Fruit fly (Drosophila melanogaster): ENCODE data around the gene HP1e.

DNA sequence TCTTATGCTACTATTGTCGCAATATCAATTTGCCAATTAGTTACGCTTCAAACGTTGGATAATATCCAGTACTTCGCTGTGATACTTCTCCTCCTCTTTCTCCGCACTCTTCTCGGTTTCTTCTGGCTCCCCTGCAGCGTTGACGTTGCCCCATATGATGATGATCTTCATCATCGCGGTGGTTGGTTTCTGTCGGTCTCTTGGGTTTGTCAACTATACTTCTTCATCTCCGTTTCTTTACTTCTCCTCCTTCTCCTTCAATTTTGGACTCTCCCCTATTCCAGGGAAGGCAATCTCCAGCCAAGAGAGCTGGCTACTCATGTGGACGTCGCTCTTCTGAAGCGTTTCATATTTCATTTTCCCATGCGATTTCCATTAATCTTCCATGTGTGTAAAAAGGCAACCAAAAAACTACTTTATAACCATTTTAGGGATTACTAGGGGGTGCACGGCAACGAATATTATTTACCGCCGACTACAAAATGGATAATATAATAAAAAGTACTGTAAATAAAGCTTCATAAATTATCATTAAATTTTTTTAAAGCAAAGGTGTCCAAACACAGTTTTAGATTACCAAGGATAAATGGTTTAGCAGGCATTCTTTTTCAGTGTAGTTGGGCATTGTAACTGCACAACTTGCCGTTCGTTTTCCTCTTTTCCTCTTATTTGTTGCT lies 26.3 kb downstream of the HP1e start:
- TF ChIP-seq pad (GFP tag; optimal IDR thresholded peaks at IDR 0.05), result peak; percentile 41
- no peak for TF ChIP-seq CG12768 (GFP tag; optimal IDR thresholded peaks at IDR 0.05)
